Worm (Caenorhabditis elegans) whole organism, late embryonic: ENCODE measurements around the gene galt-1.

Source experiments
- C38D4.7 ChIP-seq: fragments of 200-800 bp; sonication (Bioruptor generic); optimal IDR thresholded peaks from 2 replicates; lab custom pipeline; 2018; ENCODE audit warnings: mild to moderate bottlenecking, missing genetic modification characterization, moderate library complexity, missing compliant biosample characterization
- F13H6.1 ChIP-seq: sonication (generic microtip); optimal IDR thresholded peaks from 2 replicates; lab custom pipeline; 2016; ENCODE audit warnings: missing genetic modification characterization, missing compliant biosample characterization
- T23F11.4 ChIP-seq: fragments of 200-800 bp; sonication (Bioruptor generic); optimal IDR thresholded peaks from 2 replicates; lab custom pipeline; 2018; ENCODE audit warnings: mild to moderate bottlenecking, missing genetic modification characterization, missing compliant biosample characterization
- Y22D7AL.16 ChIP-seq: sonication (generic microtip); optimal IDR thresholded peaks from 2 replicates; lab custom pipeline; 2016; ENCODE audit warnings: missing genetic modification characterization, missing compliant biosample characterization
- ceh-14 ChIP-seq: sonication (generic microtip); optimal IDR thresholded peaks from 2 replicates; lab custom pipeline; 2016; ENCODE audit warnings: missing genotype, missing genetic modification characterization, missing compliant biosample characterization
- ceh-30 ChIP-seq: fragments of 150-350 bp; optimal IDR thresholded peaks from 2 replicates; lab custom pipeline; 2014; ENCODE audit warnings: missing biosample characterization, missing genetic modification characterization
- ceh-34 ChIP-seq: sonication (generic microtip); optimal IDR thresholded peaks from 2 replicates; lab custom pipeline; 2016; ENCODE audit warnings: mild to moderate bottlenecking, missing genetic modification characterization, missing compliant biosample characterization
- ceh-48 ChIP-seq: sonication (generic microtip); optimal IDR thresholded peaks from 2 replicates; lab custom pipeline; 2016; ENCODE audit warnings: missing genetic modification characterization, inconsistent platforms, missing compliant biosample characterization
- ceh-6 ChIP-seq: fragments of 200-800 bp; sonication (Bioruptor generic); optimal IDR thresholded peaks from 2 replicates; lab custom pipeline; 2018; ENCODE audit warnings: mild to moderate bottlenecking, missing genetic modification characterization, missing compliant biosample characterization
- ceh-9 ChIP-seq: sonication (generic microtip); optimal IDR thresholded peaks from 2 replicates; lab custom pipeline; 2016; ENCODE audit warnings: mild to moderate bottlenecking, missing genetic modification characterization, inconsistent platforms, missing compliant biosample characterization
- che-1 ChIP-seq: sonication (generic microtip); optimal IDR thresholded peaks from 2 replicates; lab custom pipeline; 2016; ENCODE audit warnings: mild to moderate bottlenecking, missing genetic modification characterization, missing compliant biosample characterization
- dve-1 ChIP-seq: sonication (generic microtip); optimal IDR thresholded peaks from 2 replicates; lab custom pipeline; 2017; ENCODE audit warnings: antibody characterized with exemption, mild to moderate bottlenecking, missing genetic modification characterization, missing compliant biosample characterization
- elt-2 ChIP-seq: sonication (generic microtip); optimal IDR thresholded peaks from 2 replicates; lab custom pipeline; 2016; ENCODE audit warnings: missing genetic modification reagents, missing genetic modification characterization, missing compliant biosample characterization
- ets-4 ChIP-seq: sonication (generic microtip); optimal IDR thresholded peaks from 2 replicates; lab custom pipeline; 2016; ENCODE audit warnings: missing genetic modification characterization, missing compliant biosample characterization
- eyg-1 ChIP-seq: sonication (generic microtip); optimal IDR thresholded peaks from 2 replicates; lab custom pipeline; 2016; ENCODE audit warnings: missing genotype, missing genetic modification characterization, missing compliant biosample characterization
- fax-1 ChIP-seq: sonication (generic microtip); optimal IDR thresholded peaks from 2 replicates; lab custom pipeline; 2016; ENCODE audit warnings: missing genotype, missing genetic modification characterization, missing compliant biosample characterization
- fkh-10 ChIP-seq: fragments of 150-350 bp; optimal IDR thresholded peaks from 2 replicates; lab custom pipeline; 2014; ENCODE audit warnings: missing biosample characterization, missing genetic modification reagents, missing genetic modification characterization
- gmeb-2 ChIP-seq: sonication (generic microtip); optimal IDR thresholded peaks from 2 replicates; lab custom pipeline; 2016; ENCODE audit warnings: missing genetic modification characterization, inconsistent platforms, missing compliant biosample characterization
- hlh-15 ChIP-seq: sonication (generic microtip); optimal IDR thresholded peaks from 2 replicates; lab custom pipeline; 2016; ENCODE audit warnings: missing genetic modification characterization, missing compliant biosample characterization
- lim-6 ChIP-seq: sonication (generic microtip); optimal IDR thresholded peaks from 2 replicates; lab custom pipeline; 2016; ENCODE audit warnings: missing genetic modification characterization, missing compliant biosample characterization
- lin-11 ChIP-seq: fragments of 200-800 bp; sonication (Bioruptor generic); optimal IDR thresholded peaks from 2 replicates; lab custom pipeline; 2018; ENCODE audit warnings: mild to moderate bottlenecking, missing genetic modification characterization, missing compliant biosample characterization
- madf-2 ChIP-seq: sonication (generic microtip); optimal IDR thresholded peaks from 2 replicates; lab custom pipeline; 2017; ENCODE audit warnings: missing genetic modification characterization, missing compliant biosample characterization
- nfya-1 ChIP-seq: sonication (generic microtip); optimal IDR thresholded peaks from 2 replicates; lab custom pipeline; 2017; ENCODE audit warnings: missing genetic modification characterization, mild to moderate bottlenecking, missing compliant biosample characterization, antibody characterized with exemption, moderate library complexity
- nhr-11 ChIP-seq: fragments of 150-350 bp; optimal IDR thresholded peaks from 2 replicates; lab custom pipeline; 2014; ENCODE audit warnings: missing biosample characterization, missing genetic modification characterization
- nhr-232 ChIP-seq: sonication (generic microtip); optimal IDR thresholded peaks from 2 replicates; lab custom pipeline; 2016; ENCODE audit warnings: missing genetic modification characterization, missing compliant biosample characterization
- odd-2 ChIP-seq: sonication (generic microtip); optimal IDR thresholded peaks from 2 replicates; lab custom pipeline; 2017; ENCODE audit warnings: antibody characterized with exemption, mild to moderate bottlenecking, missing genetic modification characterization, missing compliant biosample characterization
- pha-2 ChIP-seq: sonication (generic microtip); optimal IDR thresholded peaks from 2 replicates; lab custom pipeline; 2017; ENCODE audit warnings: mild to moderate bottlenecking, missing genetic modification characterization, missing compliant biosample characterization
- sdc-2 ChIP-seq: sonication (generic microtip); optimal IDR thresholded peaks from 2 replicates; lab custom pipeline; 2016; ENCODE audit warnings: missing genotype, missing genetic modification characterization, missing compliant biosample characterization
- sox-4 ChIP-seq: sonication (generic microtip); optimal IDR thresholded peaks from 2 replicates; lab custom pipeline; 2017; ENCODE audit warnings: mild to moderate bottlenecking, missing genetic modification characterization, inconsistent platforms, missing compliant biosample characterization
- tbx-2 ChIP-seq: sonication (generic microtip); optimal IDR thresholded peaks from 2 replicates; lab custom pipeline; 2016; ENCODE audit warnings: missing genetic modification characterization, missing compliant biosample characterization
- ttx-3 ChIP-seq: sonication (generic microtip); optimal IDR thresholded peaks from 2 replicates; lab custom pipeline; 2016; ENCODE audit warnings: missing genetic modification reagents, missing genetic modification characterization, missing compliant biosample characterization
- unc-55 ChIP-seq: sonication (generic microtip); optimal IDR thresholded peaks from 2 replicates; lab custom pipeline; 2017; ENCODE audit warnings: missing biosample characterization, missing genetic modification reagents, missing genetic modification characterization
- ztf-16 ChIP-seq: sonication (generic microtip); optimal IDR thresholded peaks from 2 replicates; lab custom pipeline; 2017; ENCODE audit warnings: missing genetic modification characterization, missing compliant biosample characterization

The galt-1 gene

DNA sequence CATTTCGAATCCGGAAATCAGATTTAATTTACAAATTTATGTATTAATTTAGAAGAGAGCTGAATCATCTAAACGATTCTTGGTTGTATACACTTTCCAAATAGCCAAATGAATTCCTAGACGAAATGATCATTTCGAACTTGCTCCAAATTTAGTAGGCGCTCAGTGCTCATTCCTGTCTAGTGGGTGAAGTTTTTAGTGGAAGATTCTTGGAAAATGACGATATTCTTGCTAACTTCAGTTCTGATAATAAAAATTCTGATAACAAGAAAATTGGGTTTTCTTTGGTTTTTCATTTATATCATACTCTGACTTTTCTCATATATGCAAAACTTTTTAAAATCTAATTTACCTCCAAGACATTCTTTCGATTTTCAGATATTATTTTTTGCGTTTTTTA lies 8.9 kb upstream of the galt-1 start:
- TF ChIP-seq fkh-10 (GFP tag; lab: Kevin White, UChicago) (no peak), ttx-3 (tag; lab: Kevin White, UChicago) (no peak), ceh-14 (tag; lab: Kevin White, UChicago) (no peak), unc-55 (GFP tag; lab: Kevin White, UChicago) (no peak), C38D4.7 (no peak), nhr-232 (tag; lab: Kevin White, UChicago) (no peak), che-1 (tag; lab: Kevin White, UChicago) (no peak), nhr-11 (tag; lab: Kevin White, UChicago) (no peak), eyg-1 (tag; lab: Kevin White, UChicago) (no peak), hlh-15 (tag; lab: Kevin White, UChicago) (no peak), nfya-1 (tag; lab: Kevin White, UChicago) (no peak), F13H6.1 (no peak), odd-2 (tag; lab: Kevin White, UChicago) (no peak), lin-11 (tag; lab: Kevin White, UChicago) (no peak), sox-4 (tag; lab: Kevin White, UChicago) (no peak)

DNA sequence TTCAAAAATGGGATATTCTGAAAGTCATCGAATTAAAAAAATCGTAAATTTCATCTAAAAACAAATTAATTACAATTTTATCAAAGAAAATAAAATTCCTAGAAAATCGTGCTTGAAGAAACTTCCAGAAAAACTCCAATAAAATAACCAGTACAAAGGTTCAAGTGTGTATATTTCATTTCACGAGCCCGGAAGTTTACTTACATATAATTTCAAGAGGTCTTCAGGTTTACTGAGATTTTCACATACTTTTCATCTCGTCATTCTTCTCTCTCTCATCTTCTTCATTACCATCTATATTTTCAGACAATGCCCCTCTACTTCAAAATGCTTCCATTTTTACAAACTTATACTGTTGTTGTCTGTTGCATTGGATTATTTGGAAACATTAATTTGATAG lies 8.5 kb upstream of the galt-1 start, which contains the start of gene srsx-18:
TSS of gene srsx-18 (plus strand) at position 301 of the 400 bp plus-strand sequence.
- TF ChIP-seq ceh-30 (tag; lab: Kevin White, UChicago) (no peak), lim-6 (tag; lab: Kevin White, UChicago) (no peak), che-1 (tag; lab: Kevin White, UChicago) (no peak), fax-1 (tag; lab: Kevin White, UChicago) (no peak), ets-4 (tag; lab: Kevin White, UChicago) (no peak), C38D4.7 (no peak), pha-2 (tag; lab: Kevin White, UChicago) (no peak), elt-2 (no peak), nfya-1 (tag; lab: Kevin White, UChicago) (no peak), ceh-9 (tag; lab: Kevin White, UChicago) (no peak), gmeb-2 (no peak), eyg-1 (tag; lab: Kevin White, UChicago) (no peak), dve-1 (no peak), fkh-10 (GFP tag; lab: Kevin White, UChicago) (no peak), ceh-6 (GFP tag; lab: Kevin White, UChicago) (no peak)
- TF ChIP-seq, all 69 proteins: peak for 0

DNA sequence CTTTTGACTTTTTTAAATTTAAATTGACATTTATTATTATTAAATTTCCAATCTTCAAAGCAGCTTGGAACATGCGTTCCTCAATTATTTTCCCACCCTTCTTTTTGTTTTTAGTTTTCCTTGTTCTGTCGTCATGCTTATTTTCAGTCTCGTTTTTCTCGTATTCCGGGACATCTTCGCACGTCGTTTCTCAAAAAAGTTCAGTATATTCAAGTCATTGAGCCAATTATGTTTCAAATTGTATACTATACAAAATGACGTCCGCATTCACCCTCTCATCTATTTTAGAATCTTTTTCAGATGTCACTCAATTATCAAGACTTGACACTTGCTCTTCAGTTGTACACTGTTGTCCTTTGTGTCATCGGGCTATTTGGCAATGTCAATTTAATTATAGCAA lies 3.4 kb upstream of the galt-1 start, which contains the start of gene srsx-17:
TSS of gene srsx-17 (plus strand) at position 301 of the 400 bp plus-strand sequence.
- TF ChIP-seq nhr-232 (tag; lab: Kevin White, UChicago) (no peak), sdc-2 (tag; lab: Kevin White, UChicago) (no peak)

DNA sequence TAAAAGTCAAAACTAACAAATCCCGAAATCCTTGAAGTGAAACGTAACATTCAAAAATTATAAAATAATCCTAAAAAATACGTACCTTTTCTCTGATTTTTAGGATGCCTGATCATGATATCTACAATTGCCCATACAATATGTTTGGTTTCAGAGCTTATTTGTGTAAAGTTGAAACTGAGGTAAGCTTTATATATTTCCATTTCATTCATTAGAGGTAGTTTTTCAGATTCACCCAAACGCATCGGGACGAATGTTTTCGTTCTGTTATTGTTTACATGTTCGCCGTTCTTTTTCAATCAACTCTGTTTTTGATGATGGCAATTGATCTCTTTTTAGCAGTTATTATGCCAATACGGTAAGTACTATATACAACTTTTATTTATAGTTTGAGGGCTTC lies 2.7 kb upstream of the galt-1 start:
- TF ChIP-seq Y22D7AL.16 (tag; lab: Kevin White, UChicago) (no peak), nfya-1 (tag; lab: Kevin White, UChicago) (no peak), tbx-2 (tag; lab: Kevin White, UChicago) (no peak), ceh-14 (tag; lab: Kevin White, UChicago) (no peak), T23F11.4 (GFP tag; lab: Kevin White, UChicago) (no peak), ets-4 (tag; lab: Kevin White, UChicago) (no peak), gmeb-2 (no peak), ceh-34 (tag; lab: Kevin White, UChicago) (no peak), ceh-48 (tag; lab: Kevin White, UChicago) (no peak), dve-1 (no peak), madf-2 (tag; lab: Kevin White, UChicago) (no peak), ztf-16 (tag; lab: Kevin White, UChicago) (no peak), sox-4 (tag; lab: Kevin White, UChicago) (no peak), pha-2 (tag; lab: Kevin White, UChicago) (no peak), hlh-15 (tag; lab: Kevin White, UChicago) (no peak), nhr-11 (tag; lab: Kevin White, UChicago) (no peak)
- TF ChIP-seq, all 69 proteins: peak for 0
